Fruit fly (Drosophila melanogaster) whole organism, embryonic: ENCODE results near the gene CG32647.
A peak's percentile ranks its signal among the peaks of the same experiment; 100 is the strongest.

ENCODE experiments used
- Atf-2 ChIP-seq: fragments of 200-800 bp; sonication (Bioruptor generic); optimal IDR thresholded peaks from 2 replicates; lab custom pipeline; 2016; ENCODE audit warnings: missing biosample characterization, missing genetic modification characterization
- Bdp1 ChIP-seq: fragments of 200-800 bp; sonication (Bioruptor generic); optimal IDR thresholded peaks from 3 replicates; lab custom pipeline; 2016; ENCODE audit warnings: missing biosample characterization, missing genetic modification characterization
- CG10959 ChIP-seq: fragments of 200-800 bp; sonication (Bioruptor generic); IDR thresholded peaks from 2 replicates; pipeline ENCODE4 v1.3.6; 2022; ENCODE audit warnings: missing biosample characterization, missing genetic modification characterization
- CG11085 ChIP-seq: fragments of 200-800 bp; sonication (Bioruptor generic); IDR thresholded peaks from 2 replicates; pipeline ENCODE4 v1.3.6; 2022; ENCODE audit warnings: missing biosample characterization, missing genetic modification characterization
- CG1233 ChIP-seq: fragments of 200-800 bp; sonication (Bioruptor generic); optimal IDR thresholded peaks from 4 replicates; lab custom pipeline; 2018; ENCODE audit warnings: missing biosample characterization, mild to moderate bottlenecking, missing genetic modification characterization
- CG12942 ChIP-seq: fragments of 200-800 bp; sonication (Bioruptor generic); optimal IDR thresholded peaks from 3 replicates; lab custom pipeline; 2016; ENCODE audit warnings: missing biosample characterization, missing genetic modification characterization
- CG13287 ChIP-seq: fragments of 200-800 bp; sonication (Bioruptor generic); IDR thresholded peaks from 2 replicates; pipeline ENCODE4 v1.3.6; 2022; ENCODE audit warnings: missing biosample characterization, missing genetic modification characterization; ENCODE audit not compliant: partially characterized antibody
- CG13424 ChIP-seq: fragments of 200-800 bp; sonication (Bioruptor generic); optimal IDR thresholded peaks from 2 replicates; lab custom pipeline; 2019; ENCODE audit warnings: missing biosample characterization, mild to moderate bottlenecking, missing genetic modification characterization, moderate library complexity
- CG15269 ChIP-seq: fragments of 200-800 bp; sonication (Bioruptor generic); optimal IDR thresholded peaks from 2 replicates; lab custom pipeline; 2018; ENCODE audit warnings: missing biosample characterization, mild to moderate bottlenecking, missing genetic modification characterization, moderate library complexity
- CG15479 ChIP-seq: fragments of 200-800 bp; sonication (Bioruptor generic); optimal IDR thresholded peaks from 3 replicates; lab custom pipeline; 2019; ENCODE audit warnings: missing biosample characterization, mild to moderate bottlenecking, missing genetic modification characterization, moderate library complexity
- CG16813 ChIP-seq: fragments of 200-800 bp; sonication (Bioruptor generic); IDR thresholded peaks from 3 replicates; pipeline ENCODE4 v1.3.6; 2022; ENCODE audit warnings: missing biosample characterization, missing genetic modification characterization; ENCODE audit not compliant: partially characterized antibody
- CG17385 ChIP-seq: fragments of 200-800 bp; sonication (Bioruptor generic); optimal IDR thresholded peaks from 3 replicates; lab custom pipeline; 2018; ENCODE audit warnings: missing biosample characterization, mild to moderate bottlenecking, missing genetic modification characterization
- CG30403 ChIP-seq: fragments of 200-800 bp; sonication (Bioruptor generic); optimal IDR thresholded peaks from 3 replicates; lab custom pipeline; 2016; ENCODE audit warnings: missing biosample characterization, missing genetic modification characterization
- CG32532 ChIP-seq: fragments of 200-800 bp; sonication (Bioruptor generic); IDR thresholded peaks from 2 replicates; pipeline ENCODE4 v1.3.6; 2022; ENCODE audit warnings: missing biosample characterization, missing genetic modification characterization
- CG3281 ChIP-seq: fragments of 200-800 bp; sonication (Bioruptor generic); optimal IDR thresholded peaks from 3 replicates; lab custom pipeline; 2017; ENCODE audit warnings: missing biosample characterization, mild to moderate bottlenecking, missing genetic modification characterization
- CG34376 ChIP-seq: fragments of 200-800 bp; sonication (Bioruptor generic); optimal IDR thresholded peaks from 2 replicates; lab custom pipeline; 2018; ENCODE audit warnings: missing biosample characterization, mild to moderate bottlenecking, missing genetic modification characterization
- CG34422 ChIP-seq: fragments of 200-800 bp; sonication (Bioruptor generic); IDR thresholded peaks from 3 replicates; pipeline ENCODE4 v1.3.6; 2022; ENCODE audit warnings: missing biosample characterization, missing genetic modification characterization
- CG3995 ChIP-seq: fragments of 200-800 bp; sonication (Bioruptor generic); optimal IDR thresholded peaks from 3 replicates; lab custom pipeline; 2016; ENCODE audit warnings: missing biosample characterization, missing genetic modification characterization
- CG43689 ChIP-seq: fragments of 200-800 bp; sonication (Bioruptor generic); IDR thresholded peaks from 2 replicates; pipeline ENCODE4 v1.3.6; 2022; ENCODE audit warnings: missing biosample characterization, missing genetic modification characterization
- CG5245 ChIP-seq: fragments of 200-800 bp; sonication (Bioruptor generic); optimal IDR thresholded peaks from 3 replicates; lab custom pipeline; 2016; ENCODE audit warnings: missing biosample characterization, missing genetic modification characterization
- CG6175 ChIP-seq: fragments of 200-800 bp; sonication (Bioruptor generic); IDR thresholded peaks from 3 replicates; pipeline ENCODE4 v1.3.6; 2022; ENCODE audit warnings: missing biosample characterization, missing genetic modification characterization
- CG6272 ChIP-seq: fragments of 200-800 bp; sonication (Bioruptor generic); IDR thresholded peaks from 2 replicates; pipeline ENCODE4 v1.3.6; 2022; ENCODE audit warnings: missing biosample characterization, missing genetic modification characterization
- CG7556 ChIP-seq: fragments of 200-800 bp; sonication (Bioruptor generic); optimal IDR thresholded peaks from 2 replicates; lab custom pipeline; 2017; ENCODE audit warnings: missing biosample characterization, mild to moderate bottlenecking, missing genetic modification characterization
- CG7839 ChIP-seq: fragments of 200-800 bp; sonication (Bioruptor generic); optimal IDR thresholded peaks from 3 replicates; lab custom pipeline; 2018; ENCODE audit warnings: missing biosample characterization, mild to moderate bottlenecking, missing genetic modification characterization, moderate library complexity
- CG7987 ChIP-seq: fragments of 200-800 bp; sonication (Bioruptor generic); optimal IDR thresholded peaks from 2 replicates; lab custom pipeline; 2018; ENCODE audit warnings: missing biosample characterization, mild to moderate bottlenecking, missing genetic modification characterization, moderate library complexity
- CG8765 ChIP-seq: fragments of 200-800 bp; sonication (Bioruptor generic); IDR thresholded peaks from 2 replicates; pipeline ENCODE4 v1.3.6; 2022; ENCODE audit warnings: missing biosample characterization, missing genetic modification characterization
- Doc3 ChIP-seq: fragments of 200-800 bp; sonication (Bioruptor generic); IDR thresholded peaks from 3 replicates; pipeline ENCODE4 v1.3.6; 2022; ENCODE audit warnings: missing biosample characterization, missing genetic modification characterization; ENCODE audit not compliant: partially characterized antibody
- Fer2 ChIP-seq: fragments of 200-800 bp; sonication (Bioruptor generic); optimal IDR thresholded peaks from 2 replicates; lab custom pipeline; 2018; ENCODE audit warnings: missing biosample characterization, mild to moderate bottlenecking, missing genetic modification characterization, moderate library complexity
- Gsc ChIP-seq: fragments of 200-800 bp; sonication (Bioruptor generic); IDR thresholded peaks from 2 replicates; pipeline ENCODE4 v1.3.6; 2022; ENCODE audit warnings: missing biosample characterization, missing genetic modification characterization
- Meics ChIP-seq: fragments of 200-800 bp; sonication (Bioruptor generic); optimal IDR thresholded peaks from 2 replicates; lab custom pipeline; 2017; ENCODE audit warnings: missing biosample characterization, mild to moderate bottlenecking, missing genetic modification characterization
- Mrtf ChIP-seq: fragments of 200-800 bp; sonication (Bioruptor generic); IDR thresholded peaks from 3 replicates; pipeline ENCODE4 v1.3.6; 2022; ENCODE audit warnings: missing biosample characterization, missing genetic modification characterization
- NC2α ChIP-seq: fragments of 200-800 bp; sonication (Bioruptor generic); optimal IDR thresholded peaks from 2 replicates; lab custom pipeline; 2016; ENCODE audit warnings: missing biosample characterization, missing genetic modification characterization
- Optix ChIP-seq: fragments of 200-800 bp; sonication (Bioruptor generic); IDR thresholded peaks from 3 replicates; pipeline ENCODE4 v1.3.6; 2022; ENCODE audit warnings: missing biosample characterization, missing genetic modification characterization
- Tbp ChIP-seq: fragments of >200 bp; optimal IDR thresholded peaks from 2 replicates; lab custom pipeline; 2018; ENCODE audit warnings: missing biosample characterization, missing genetic modification characterization
- ase ChIP-seq: fragments of 200-800 bp; sonication (Bioruptor generic); IDR thresholded peaks from 3 replicates; pipeline ENCODE4 v1.3.6; 2022; ENCODE audit warnings: missing biosample characterization, missing genetic modification characterization
- bbx ChIP-seq: fragments of 200-800 bp; sonication (Bioruptor generic); IDR thresholded peaks from 2 replicates; pipeline ENCODE4 v1.3.6; 2022; ENCODE audit warnings: missing biosample characterization, missing genetic modification characterization; ENCODE audit not compliant: partially characterized antibody
- cas ChIP-seq: fragments of 200-800 bp; sonication (Bioruptor generic); IDR thresholded peaks from 2 replicates; pipeline ENCODE4 v1.3.6; 2022; ENCODE audit warnings: missing biosample characterization, missing genetic modification characterization
- dati ChIP-seq: fragments of 200-800 bp; sonication (Bioruptor generic); IDR thresholded peaks from 2 replicates; pipeline ENCODE4 v1.3.6; 2022; ENCODE audit warnings: missing biosample characterization, missing genetic modification characterization
- dmrt99B ChIP-seq: fragments of 200-800 bp; sonication (Bioruptor generic); optimal IDR thresholded peaks from 2 replicates; lab custom pipeline; 2018; ENCODE audit warnings: missing biosample characterization, mild to moderate bottlenecking, missing genetic modification characterization, moderate library complexity
- esg ChIP-seq: fragments of 200-800 bp; sonication (Bioruptor generic); conservative IDR thresholded peaks from 2 replicates; pipeline ENCODE4 v1.3.6; 2022; ENCODE audit warnings: missing biosample characterization, missing genetic modification characterization
- gfzf ChIP-seq: fragments of 200-800 bp; sonication (Bioruptor generic); optimal IDR thresholded peaks from 2 replicates; lab custom pipeline; 2016; ENCODE audit warnings: missing biosample characterization, mild to moderate bottlenecking, missing genetic modification characterization, moderate library complexity
- lbe ChIP-seq: fragments of 200-800 bp; sonication (Bioruptor generic); optimal IDR thresholded peaks from 2 replicates; lab custom pipeline; 2016; ENCODE audit warnings: missing biosample characterization, mild to moderate bottlenecking, missing genetic modification characterization
- maf-S ChIP-seq: fragments of 200-800 bp; sonication (Bioruptor generic); optimal IDR thresholded peaks from 2 replicates; lab custom pipeline; 2016; ENCODE audit warnings: missing biosample characterization, missing genetic modification characterization
- mirr ChIP-seq: fragments of 200-800 bp; sonication (Bioruptor generic); optimal IDR thresholded peaks from 3 replicates; lab custom pipeline; 2018; ENCODE audit warnings: missing biosample characterization, mild to moderate bottlenecking, missing genetic modification characterization
- oc ChIP-seq: fragments of 200-800 bp; sonication (Bioruptor generic); optimal IDR thresholded peaks from 2 replicates; lab custom pipeline; 2018; ENCODE audit warnings: missing biosample characterization, mild to moderate bottlenecking, missing genetic modification characterization, moderate library complexity
- onecut ChIP-seq: fragments of 200-800 bp; sonication (Bioruptor generic); IDR thresholded peaks from 2 replicates; pipeline ENCODE4 v1.3.6; 2022; ENCODE audit warnings: missing biosample characterization, missing genetic modification characterization
- pfk ChIP-seq: fragments of 200-800 bp; sonication (Bioruptor generic); optimal IDR thresholded peaks from 2 replicates; lab custom pipeline; 2018; ENCODE audit warnings: missing biosample characterization, mild to moderate bottlenecking, missing genetic modification characterization, moderate library complexity
- pita ChIP-seq: fragments of 200-800 bp; sonication (Bioruptor generic); optimal IDR thresholded peaks from 2 replicates; lab custom pipeline; 2017; ENCODE audit warnings: missing biosample characterization, mild to moderate bottlenecking, missing genetic modification characterization
- ssp ChIP-seq: fragments of 200-800 bp; sonication (Bioruptor generic); IDR thresholded peaks from 2 replicates; pipeline ENCODE4 v1.3.6; 2022; ENCODE audit warnings: missing biosample characterization, missing genetic modification characterization
- tx ChIP-seq: fragments of 200-800 bp; sonication (Bioruptor generic); optimal IDR thresholded peaks from 2 replicates; lab custom pipeline; 2016; ENCODE audit warnings: missing biosample characterization, missing genetic modification characterization
- yki ChIP-seq: fragments of >200 bp; optimal IDR thresholded peaks from 3 replicates; lab custom pipeline; 2018

The CG32647 gene

dm6 chrX:12755017-12755563 is 29.7 kb downstream of the CG32647 start (continued):
- TF ChIP-seq oc (tag; lab: Kevin White, UChicago) (no peak), CG30403 (peak; percentile 69), tx (GFP tag; lab: Kevin White, UChicago) (peak; percentile 42), Bdp1 (GFP tag; lab: Kevin White, UChicago) (peak; percentile 11), CG43689 (no peak), CG15479 (GFP tag; lab: Kevin White, UChicago) (no peak), CG17385 (GFP tag; lab: Kevin White, UChicago) (peak; percentile 66), CG8765 (peak; percentile 53; the same call in 1 of the 2 replicates), pita (GFP tag; lab: Kevin White, UChicago) (no peak), esg (peak; percentile 70), CG3281 (peak; percentile 82), onecut (peak; percentile 38), Mrtf (GFP tag; lab: Robert Waterston, UW) (peak; percentile 81), ase (peak; percentile 58; the same call in 1 of the 3 replicates), lbe (peak; percentile 85), CG7839 (tag; lab: Kevin White, UChicago) (peak; percentile 79), CG13287 (GFP tag; lab: Robert Waterston, UW) (no peak), Fer2 (tag; lab: Kevin White, UChicago) (peak; percentile 65), CG11085 (peak; percentile 77), gfzf (GFP tag; lab: Kevin White, UChicago) (no peak), CG32532 (GFP tag; lab: Robert Waterston, UW) (peak; percentile 91), CG6272 (GFP tag; lab: Robert Waterston, UW) (peak; percentile 67; the same call in 1 of the 2 replicates), Gsc (GFP tag; lab: Robert Waterston, UW) (no peak), CG34422 (peak; percentile 73; the same call in 2 of the 3 replicates), mirr (GFP tag; lab: Kevin White, UChicago) (peak; percentile 61), maf-S (no peak), NC2α (no peak), CG7987 (peak; percentile 18), ssp (GFP tag; lab: Robert Waterston, UW) (peak; percentile 61), Atf-2 (GFP tag; lab: Kevin White, UChicago) (no peak), dmrt99B (peak; percentile 78), CG3995 (peak; percentile 34), CG13424 (tag; lab: Kevin White, UChicago) (peak; percentile 74), CG12942 (GFP tag; lab: Kevin White, UChicago) (peak; percentile 41), Optix (GFP tag; lab: Robert Waterston, UW) (no peak; the same call in 2 of the 3 replicates), yki (lab: Kevin White, UChicago) (no peak), CG1233 (GFP tag; lab: Kevin White, UChicago) (peak; percentile 56), CG34376 (GFP tag; lab: Kevin White, UChicago) (peak; percentile 5), dati (GFP tag; lab: Robert Waterston, UW) (no peak), Tbp (no peak), Meics (GFP tag; lab: Kevin White, UChicago) (peak; percentile 85), pfk (no peak), Doc3 (GFP tag; lab: Robert Waterston, UW) (no peak), CG15269 (tag; lab: Kevin White, UChicago) (peak; percentile 81), cas (GFP tag; lab: Robert Waterston, UW) (peak; percentile 58), bbx (GFP tag; lab: Robert Waterston, UW) (no peak), CG7556 (GFP tag; lab: Kevin White, UChicago) (peak; percentile 70), CG16813 (GFP tag; lab: Robert Waterston, UW) (no peak), CG5245 (peak; percentile 8), CG10959 (GFP tag; lab: Robert Waterston, UW) (no peak), CG6175 (GFP tag; lab: Robert Waterston, UW) (no peak)
